Worm (Caenorhabditis elegans) whole organism, young adult: ENCODE results near the gene trx-3.

Experiments used
- C06A6.2 ChIP-seq: fragments of 200-800 bp; sonication (Bioruptor generic); conservative IDR thresholded peaks from 2 replicates; pipeline ENCODE4 v1.3.6; 2022; ENCODE audit warnings: missing genetic modification characterization, missing compliant biosample characterization
- C17E4.6 ChIP-seq: fragments of 200-800 bp; sonication (Bioruptor generic); IDR thresholded peaks from 2 replicates; pipeline ENCODE4 v1.3.6; 2022; ENCODE audit warnings: missing genetic modification reagents, missing genetic modification characterization, missing compliant biosample characterization
- F23B12.7 ChIP-seq: sonication (generic microtip); optimal IDR thresholded peaks from 2 replicates; lab custom pipeline; 2017; ENCODE audit warnings: missing genetic modification characterization, mild to moderate bottlenecking, missing compliant biosample characterization, antibody characterized with exemption, moderate library complexity; ENCODE audit not compliant: insufficient read depth
- F33H1.4 ChIP-seq: fragments of 200-800 bp; sonication (Bioruptor generic); IDR thresholded peaks from 2 replicates; pipeline ENCODE4 v1.3.6; 2022; ENCODE audit warnings: missing genetic modification reagents, missing genetic modification characterization, missing compliant biosample characterization
- F49E8.2 ChIP-seq: sonication (generic microtip); optimal IDR thresholded peaks from 3 replicates; lab custom pipeline; 2017; ENCODE audit warnings: missing genetic modification characterization, mild to moderate bottlenecking, missing compliant biosample characterization, antibody characterized with exemption, moderate library complexity; ENCODE audit not compliant: insufficient read depth
- K11D2.4 ChIP-seq: fragments of 200-800 bp; sonication (Bioruptor generic); IDR thresholded peaks from 2 replicates; pipeline ENCODE4 v1.3.6; 2022; ENCODE audit warnings: missing genetic modification reagents, missing genetic modification characterization, missing compliant biosample characterization
- Y95B8A.8 ChIP-seq: fragments of 200-800 bp; sonication (Bioruptor generic); IDR thresholded peaks from 2 replicates; pipeline ENCODE4 v1.3.6; 2022; ENCODE audit warnings: missing genetic modification reagents, missing genetic modification characterization, missing compliant biosample characterization
- akir-1 ChIP-seq: fragments of 200-800 bp; sonication (Bioruptor generic); optimal IDR thresholded peaks from 2 replicates; lab custom pipeline; 2018; ENCODE audit warnings: mild to moderate bottlenecking, missing genetic modification characterization, moderate library complexity, missing compliant biosample characterization
- ama-1 ChIP-seq, 3 experiments: fragments of 150-350 bp in 1 of 3; sonication (generic microtip) in 2 of 3; optimal IDR thresholded peaks; 2 replicates each; lab custom pipeline; 2014 to 2018; ENCODE audit warnings: missing biosample characterization in 2 of 3, missing genetic modification characterization in 2 of 3, missing genetic modification reagents in 2 of 3
- aptf-2 ChIP-seq: fragments of 200-800 bp; sonication (Bioruptor generic); conservative IDR thresholded peaks from 2 replicates; pipeline ENCODE4 v1.3.6; 2022; ENCODE audit warnings: missing genetic modification reagents, missing genetic modification characterization, missing compliant biosample characterization
- atf-7 ChIP-seq: sonication (generic microtip); optimal IDR thresholded peaks from 2 replicates; lab custom pipeline; 2017; ENCODE audit warnings: mild to moderate bottlenecking, missing genetic modification characterization, missing compliant biosample characterization
- athp-1 ChIP-seq: sonication (generic microtip); optimal IDR thresholded peaks from 2 replicates; lab custom pipeline; 2017; ENCODE audit warnings: mild to moderate bottlenecking, missing genetic modification characterization, missing compliant biosample characterization
- attf-5 ChIP-seq: fragments of 200-800 bp; sonication (Bioruptor generic); optimal IDR thresholded peaks from 2 replicates; lab custom pipeline; 2018; ENCODE audit warnings: mild to moderate bottlenecking, missing genetic modification characterization, missing compliant biosample characterization
- bed-1 ChIP-seq: fragments of 200-800 bp; sonication (Bioruptor generic); IDR thresholded peaks from 2 replicates; pipeline ENCODE4 v1.3.6; 2022; ENCODE audit warnings: missing genetic modification reagents, missing genetic modification characterization, missing compliant biosample characterization
- cebp-1 ChIP-seq, 2 experiments: fragments of 200-800 bp in 1 of 2; sonication (Bioruptor generic) in 1 of 2; sonication (generic microtip) in 1 of 2; IDR thresholded peaks in 1 of 2; optimal IDR thresholded peaks in 1 of 2; 2 replicates each; pipeline versions ENCODE4 v1.3.6 to Lab custom; 2017 to 2022; ENCODE audit warnings: missing compliant biosample characterization in 2 of 2, missing genetic modification characterization in 2 of 2, mild to moderate bottlenecking in 1 of 2, missing genetic modification reagents in 1 of 2, moderate library complexity in 1 of 2
- cebp-2 ChIP-seq: fragments of 200-800 bp; sonication (Bioruptor generic); IDR thresholded peaks from 2 replicates; pipeline ENCODE4 v1.3.6; 2022; ENCODE audit warnings: missing genetic modification characterization, missing compliant biosample characterization
- ceh-100 ChIP-seq: fragments of 200-800 bp; sonication (Bioruptor generic); IDR thresholded peaks from 2 replicates; pipeline ENCODE4 v1.3.6; 2022; ENCODE audit warnings: missing genetic modification reagents, missing genetic modification characterization, missing compliant biosample characterization
- chd-7 ChIP-seq: sonication (generic microtip); optimal IDR thresholded peaks from 2 replicates; lab custom pipeline; 2016; ENCODE audit warnings: mild to moderate bottlenecking, missing genetic modification characterization, moderate library complexity, missing compliant biosample characterization
- die-1 ChIP-seq: sonication (generic microtip); optimal IDR thresholded peaks from 2 replicates; lab custom pipeline; 2016; ENCODE audit warnings: missing genotype, mild to moderate bottlenecking, missing genetic modification characterization, missing compliant biosample characterization
- efl-1 ChIP-seq: fragments of 150-350 bp; optimal IDR thresholded peaks from 2 replicates; lab custom pipeline; 2014; ENCODE audit warnings: missing biosample characterization, missing genetic modification reagents, missing genetic modification characterization
- egl-18 ChIP-seq: fragments of 200-800 bp; sonication (Bioruptor generic); IDR thresholded peaks from 2 replicates; pipeline ENCODE4 v1.3.6; 2022; ENCODE audit warnings: missing genetic modification reagents, missing genetic modification characterization, missing compliant biosample characterization
- ekl-4 ChIP-seq: fragments of 200-800 bp; sonication (Bioruptor generic); IDR thresholded peaks from 2 replicates; pipeline ENCODE4 v1.3.6; 2022; ENCODE audit warnings: missing genetic modification reagents, missing genetic modification characterization, missing compliant biosample characterization
- hmg-1.2 ChIP-seq: fragments of 200-800 bp; sonication (Bioruptor generic); IDR thresholded peaks from 2 replicates; pipeline ENCODE4 v1.3.6; 2022; ENCODE audit warnings: missing genetic modification reagents, missing genetic modification characterization, missing compliant biosample characterization
- hrde-1 ChIP-seq: sonication (generic microtip); optimal IDR thresholded peaks from 2 replicates; lab custom pipeline; 2016; ENCODE audit warnings: missing genetic modification characterization, mild to moderate bottlenecking, missing compliant biosample characterization, moderate library complexity, missing genotype, missing genetic modification reagents, borderline replicate concordance
- let-607 ChIP-seq, 2 experiments: fragments of 200-800 bp in 1 of 2; sonication (Bioruptor generic) in 1 of 2; sonication (generic microtip) in 1 of 2; optimal IDR thresholded peaks; 2 replicates each; lab custom pipeline; 2016 to 2018; ENCODE audit warnings: mild to moderate bottlenecking in 2 of 2, missing compliant biosample characterization in 2 of 2, missing genetic modification characterization in 2 of 2, moderate library complexity in 2 of 2, missing genotype in 1 of 2
- lin-26 ChIP-seq: fragments of 200-800 bp; sonication (Bioruptor generic); IDR thresholded peaks from 2 replicates; pipeline ENCODE4 v1.3.6; 2022; ENCODE audit warnings: missing genetic modification reagents, missing genetic modification characterization, missing compliant biosample characterization
- lin-40 ChIP-seq: sonication (generic microtip); optimal IDR thresholded peaks from 2 replicates; lab custom pipeline; 2016; ENCODE audit warnings: missing genetic modification characterization, mild to moderate bottlenecking, missing compliant biosample characterization, missing genotype, missing genetic modification reagents
- madf-3 ChIP-seq: fragments of 200-800 bp; sonication (Bioruptor generic); IDR thresholded peaks from 2 replicates; pipeline ENCODE4 v1.3.6; 2022; ENCODE audit warnings: missing genetic modification reagents, missing genetic modification characterization, missing compliant biosample characterization
- mcd-1 ChIP-seq: fragments of 200-800 bp; sonication (Bioruptor generic); IDR thresholded peaks from 2 replicates; pipeline ENCODE4 v1.3.6; 2022; ENCODE audit warnings: missing genetic modification reagents, missing genetic modification characterization, missing compliant biosample characterization
- nhr-179 ChIP-seq: sonication (generic microtip); optimal IDR thresholded peaks from 2 replicates; lab custom pipeline; 2016; ENCODE audit warnings: mild to moderate bottlenecking, missing genetic modification characterization, missing compliant biosample characterization
- nhr-80 ChIP-seq: sonication (generic microtip); optimal IDR thresholded peaks from 2 replicates; lab custom pipeline; 2016; ENCODE audit warnings: missing genetic modification characterization, missing compliant biosample characterization
- pha-4 ChIP-seq: fragments of 150-350 bp; sonication (generic microtip); optimal IDR thresholded peaks from 2 replicates; lab custom pipeline; 2014; ENCODE audit warnings: missing biosample characterization, missing genetic modification reagents, missing genetic modification characterization
- repo-1 ChIP-seq: sonication (generic microtip); optimal IDR thresholded peaks from 2 replicates; lab custom pipeline; 2017; ENCODE audit warnings: mild to moderate bottlenecking, missing genetic modification characterization, missing compliant biosample characterization
- snpc-1.1 ChIP-seq: sonication (generic microtip); optimal IDR thresholded peaks from 2 replicates; lab custom pipeline; 2017; ENCODE audit warnings: missing genetic modification characterization, mild to moderate bottlenecking, missing compliant biosample characterization, antibody characterized with exemption, moderate library complexity, missing genotype, missing genetic modification reagents; ENCODE audit not compliant: insufficient read depth
- snpc-3.4 ChIP-seq: sonication (generic microtip); optimal IDR thresholded peaks from 2 replicates; lab custom pipeline; 2017; ENCODE audit warnings: missing genetic modification characterization, mild to moderate bottlenecking, missing compliant biosample characterization, antibody characterized with exemption, moderate library complexity, missing genotype, missing genetic modification reagents
- somi-1 ChIP-seq: fragments of 200-800 bp; sonication (Bioruptor generic); optimal IDR thresholded peaks from 2 replicates; lab custom pipeline; 2018; ENCODE audit warnings: mild to moderate bottlenecking, missing genetic modification characterization, missing compliant biosample characterization
- tbp1 ChIP-seq: fragments of 200-800 bp; sonication (Bioruptor generic); optimal IDR thresholded peaks from 2 replicates; lab custom pipeline; 2018; ENCODE audit warnings: mild to moderate bottlenecking, missing genetic modification characterization, missing compliant biosample characterization
- tbx-9 ChIP-seq: sonication (generic microtip); optimal IDR thresholded peaks from 2 replicates; lab custom pipeline; 2016; ENCODE audit warnings: borderline replicate concordance, missing genetic modification characterization, inconsistent platforms, missing compliant biosample characterization
- tlf-1 ChIP-seq: fragments of 200-800 bp; sonication (Bioruptor generic); optimal IDR thresholded peaks from 2 replicates; lab custom pipeline; 2018; ENCODE audit warnings: mild to moderate bottlenecking, missing genetic modification characterization, missing compliant biosample characterization
- zfh-2 ChIP-seq: fragments of 200-800 bp; sonication (Bioruptor generic); conservative IDR thresholded peaks from 2 replicates; pipeline ENCODE4 v1.3.6; 2022; ENCODE audit warnings: missing genetic modification reagents, missing genetic modification characterization, missing compliant biosample characterization
- ztf-18 ChIP-seq: sonication (generic microtip); optimal IDR thresholded peaks from 2 replicates; lab custom pipeline; 2016; ENCODE audit warnings: missing genotype, mild to moderate bottlenecking, missing genetic modification characterization, missing compliant biosample characterization
- ztf-26 ChIP-seq: sonication (generic microtip); optimal IDR thresholded peaks from 2 replicates; lab custom pipeline; 2017; ENCODE audit warnings: missing genetic modification characterization, missing compliant biosample characterization
- ztf-28 ChIP-seq: fragments of 200-800 bp; sonication (Bioruptor generic); IDR thresholded peaks from 2 replicates; pipeline ENCODE4 v1.3.6; 2022; ENCODE audit warnings: missing genetic modification reagents, missing genetic modification characterization, missing compliant biosample characterization

The trx-3 gene

ce11 chrIV:4473767-4474166 is 13.1 kb upstream of the trx-3 start (continued):
- TF ChIP-seq snpc-3.4 (tag; lab: Kevin White, UChicago) = no peak
- TF ChIP-seq ztf-18 (tag; lab: Kevin White, UChicago) = no peak
- TF ChIP-seq Y95B8A.8 (GFP tag; lab: Robert Waterston, UW) = no peak
- no peak for TF ChIP-seq snpc-1.1 (tag; lab: Kevin White, UChicago)
- no peak for TF ChIP-seq aptf-2 (GFP tag; lab: Robert Waterston, UW)
- TF ChIP-seq egl-18 = no peak
- peak; percentile 30 for TF ChIP-seq chd-7 (tag; lab: Kevin White, UChicago)
- TF ChIP-seq efl-1 (GFP tag; lab: Kevin White, UChicago) = no peak
- TF ChIP-seq ztf-26 (tag; lab: Kevin White, UChicago) = peak; percentile 50
- TF ChIP-seq cebp-2 = no peak
- no peak for TF ChIP-seq akir-1 (GFP tag; lab: Kevin White, UChicago)
- TF ChIP-seq ceh-100 = no peak
- no peak for TF ChIP-seq ama-1 (optimal IDR thresholded peaks at IDR 0.05; lab: Kevin White, UChicago)
- no peak for TF ChIP-seq ama-1 (GFP tag; optimal IDR thresholded peaks at IDR 0.05; lab: Kevin White, UChicago)
- peak; percentile 45 for TF ChIP-seq athp-1
- no peak for TF ChIP-seq F49E8.2 (tag; lab: Kevin White, UChicago)
- TF ChIP-seq tbx-9 (tag; lab: Kevin White, UChicago) = no peak

ce11 chrIV:4475362-4476086 is 11.3 kb upstream of the trx-3 start:
- TF ChIP-seq ekl-4 (peak; percentile 13; the same call in 1 of the 2 replicates), K11D2.4 (GFP tag; lab: Robert Waterston, UW) (0 out of 2 replicates have a peak, but pooled peaks have one; percentile 33), bed-1 (GFP tag; lab: Robert Waterston, UW) (0 out of 2 replicates have a peak, but pooled peaks have one; percentile 10), atf-7 (tag; lab: Kevin White, UChicago) (peak; percentile 28), repo-1 (tag; lab: Kevin White, UChicago) (peak; percentile 23), tbp1 (GFP tag; lab: Kevin White, UChicago) (no peak), mcd-1 (GFP tag; lab: Robert Waterston, UW) (0 out of 2 replicates have a peak, but pooled peaks have one; percentile 9), nhr-179 (tag; lab: Kevin White, UChicago) (no peak), F33H1.4 (GFP tag; lab: Robert Waterston, UW) (no peak), madf-3 (0 out of 2 replicates have a peak, but pooled peaks have one; percentile 50), cebp-1 (GFP tag; IDR thresholded peaks at IDR 0.05; lab: Robert Waterston, UW) (no peak), cebp-1 (tag; optimal IDR thresholded peaks at IDR 0.05; lab: Kevin White, UChicago) (peak; percentile 6), pha-4 (tag; lab: Kevin White, UChicago) (no peak), tlf-1 (no peak), let-607 (tag; optimal IDR thresholded peaks at IDR 0.05; lab: Kevin White, UChicago) (peak in 1 of 2 experiments; percentile 17), lin-26 (GFP tag; lab: Robert Waterston, UW) (0 out of 2 replicates have a peak, but pooled peaks have one; percentile 54), nhr-80 (peak; percentile 41), zfh-2 (no peak)
- TF ChIP-seq, all 124 proteins: peak for 11

DNA sequence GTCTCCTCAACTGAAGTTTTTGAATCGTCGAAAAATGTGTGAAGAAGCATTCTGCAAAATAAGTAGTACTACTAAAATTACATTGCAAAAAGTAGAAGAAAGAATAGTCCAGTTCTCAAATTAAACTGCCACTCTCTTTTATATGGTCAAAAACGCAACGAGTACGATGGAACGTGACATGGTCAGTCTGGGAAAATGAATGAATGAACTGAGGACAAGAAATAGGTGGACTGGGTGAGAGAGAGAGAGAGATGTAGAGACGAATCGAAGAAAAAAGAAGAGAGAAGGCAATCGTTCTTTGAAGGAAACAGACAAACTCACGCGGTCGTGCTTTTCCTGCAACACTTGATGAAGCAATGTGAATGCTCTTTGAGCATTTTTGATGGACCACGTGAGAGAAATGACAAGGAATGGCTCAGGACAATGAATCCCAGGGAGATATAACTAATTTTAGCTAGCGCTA is 9.8 kb upstream of the trx-3 start, which contains the start of gene M01H9.3:
TSS of gene M01H9.3 (minus strand) at position 51 of the 463 bp plus-strand sequence.
- TF ChIP-seq ztf-28 (GFP tag; lab: Robert Waterston, UW) = no peak
- no peak for TF ChIP-seq hrde-1 (tag; lab: Kevin White, UChicago)
- peak; percentile 55 for TF ChIP-seq attf-5 (GFP tag; lab: Kevin White, UChicago)
- TF ChIP-seq C06A6.2 (GFP tag; lab: Robert Waterston, UW) = 0 out of 2 replicates have a peak, but pooled peaks have one; percentile 49
- TF ChIP-seq nhr-80 = peak; percentile 59
- TF ChIP-seq K11D2.4 (GFP tag; lab: Robert Waterston, UW) = peak; percentile 59
- peak; percentile 70 for TF ChIP-seq ama-1 (optimal IDR thresholded peaks at IDR 0.05; lab: Kevin White, UChicago)
- TF ChIP-seq ama-1 (GFP tag; optimal IDR thresholded peaks at IDR 0.05; lab: Kevin White, UChicago) = peak in 1 of 2 experiments; percentile 6
- peak; percentile 32; the same call in 1 of the 2 replicates for TF ChIP-seq hmg-1.2 (GFP tag; lab: Robert Waterston, UW)
- TF ChIP-seq somi-1 (GFP tag; lab: Kevin White, UChicago) = peak; percentile 55
- peak; percentile 33 for TF ChIP-seq F23B12.7
- TF ChIP-seq die-1 (tag; lab: Kevin White, UChicago) = peak; percentile 46
- no peak for TF ChIP-seq C17E4.6
- TF ChIP-seq lin-40 (tag; lab: Kevin White, UChicago) = peak; percentile 46
